Worm (Caenorhabditis elegans): ENCODE data around the gene jbts-14.

- TF ChIP-seq zag-1 (tag; optimal IDR thresholded peaks at IDR 0.05), result no peak
- TF ChIP-seq sea-2 (GFP tag; optimal IDR thresholded peaks at IDR 0.05), result no peak
- no peak for TF ChIP-seq pqm-1 (tag; optimal IDR thresholded peaks at IDR 0.05)
- no peak for TF ChIP-seq nhr-237 (tag; optimal IDR thresholded peaks at IDR 0.05)
- no peak for TF ChIP-seq elt-1 (tag; optimal IDR thresholded peaks at IDR 0.05)
- TF ChIP-seq fkh-10 (GFP tag; optimal IDR thresholded peaks at IDR 0.05), result no peak
- no peak for TF ChIP-seq aly-2 (tag; optimal IDR thresholded peaks at IDR 0.05)
- no peak for TF ChIP-seq lin-39 (tag; optimal IDR thresholded peaks at IDR 0.05)
- no peak for TF ChIP-seq nhr-77 (tag; optimal IDR thresholded peaks at IDR 0.05)
- no peak for TF ChIP-seq pha-4 (tag; optimal IDR thresholded peaks at IDR 0.05)
- no peak for TF ChIP-seq ama-1 (optimal IDR thresholded peaks at IDR 0.05)
- TF ChIP-seq snpc-4 (tag; optimal IDR thresholded peaks at IDR 0.05), result no peak
Observed at ce11 chrX:8697517-8697916, 6.6 kb upstream of the jbts-14 start, which contains the start of gene frpr-8.

Data from whole organism, L3 larva.